Worm (Caenorhabditis elegans): ENCODE results near the gene F55H2.7.

DNA sequence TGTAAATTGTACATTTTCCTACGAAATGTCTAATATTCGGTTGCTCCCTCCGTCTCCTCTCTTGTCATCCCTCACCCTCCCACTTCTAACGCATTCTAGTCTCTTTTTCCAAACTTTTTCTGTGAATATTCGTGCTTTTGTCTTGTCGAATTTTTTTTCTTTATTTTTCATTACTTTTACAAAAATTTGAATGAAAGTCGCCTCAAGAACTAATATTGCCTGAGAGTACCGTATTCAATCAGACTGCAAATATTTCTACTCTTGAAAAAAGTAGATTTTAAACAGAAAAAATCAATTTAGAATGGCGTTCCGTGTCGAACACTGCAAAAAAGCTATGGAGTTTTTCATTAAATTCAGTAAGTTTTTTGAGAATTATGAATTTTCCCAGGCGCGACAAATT lies 40.3 kb upstream of the F55H2.7 start, which contains the start of gene ZK1098.11:
- TF ChIP-seq flt-1 (GFP tag; IDR thresholded peaks at IDR 0.05) (no peak), ref-1 (GFP tag; conservative IDR thresholded peaks at IDR 0.05) (no peak), klf-2 (GFP tag; conservative IDR thresholded peaks at IDR 0.05) (no peak), tab-1 (GFP tag; IDR thresholded peaks at IDR 0.05) (no peak)
